Worm (Caenorhabditis elegans) whole organism, mixed stage, embryonic: ENCODE results near the gene atf-2.

Source experiments
- nhr-12 ChIP-seq: fragments of 150-350 bp; optimal IDR thresholded peaks from 2 replicates; lab custom pipeline; 2014; ENCODE audit warnings: missing biosample characterization, missing genetic modification characterization
- nhr-76 ChIP-seq: sonication (generic microtip); optimal IDR thresholded peaks from 2 replicates; lab custom pipeline; 2017; ENCODE audit warnings: missing biosample characterization, missing genetic modification characterization
- pha-4 ChIP-seq: fragments of 150-350 bp; optimal IDR thresholded peaks from 2 replicates; lab custom pipeline; 2018; ENCODE audit warnings: missing biosample characterization, missing genetic modification reagents, missing genetic modification characterization
- unc-62 ChIP-seq: fragments of 150-350 bp; optimal IDR thresholded peaks from 2 replicates; lab custom pipeline; 2014; ENCODE audit warnings: missing biosample characterization, missing genetic modification reagents, missing genetic modification characterization
- ztf-11 ChIP-seq: fragments of 150-350 bp; optimal IDR thresholded peaks from 2 replicates; lab custom pipeline; 2014; ENCODE audit warnings: missing biosample characterization, missing genetic modification characterization

DNA sequence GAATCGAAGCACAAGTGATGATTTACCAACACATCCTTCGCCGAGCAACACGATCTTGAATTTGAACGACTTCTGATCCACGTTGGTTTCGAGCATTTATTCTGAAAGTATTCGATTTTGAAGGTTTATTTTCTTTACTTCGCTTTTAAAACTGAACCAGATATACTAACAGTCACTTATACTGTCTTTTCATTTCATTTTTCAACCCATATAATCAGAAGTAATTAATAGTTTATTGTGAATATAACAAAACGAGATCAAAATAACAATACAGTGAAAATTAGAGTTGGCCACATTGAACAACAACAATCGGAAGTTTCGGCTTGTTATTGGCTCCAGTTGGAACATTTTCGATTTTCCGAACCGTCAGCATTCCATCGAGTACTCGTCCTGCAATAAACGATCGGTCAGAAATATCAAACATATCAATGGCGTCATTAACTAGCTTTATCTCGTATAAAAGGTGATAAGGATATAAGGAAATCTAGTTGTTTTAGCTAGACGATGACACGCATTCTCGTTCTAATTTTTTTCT, 36.8 kb upstream of the atf-2 start, which contains the start of the genes rab-21 and T01B7.13:
- no peak for TF ChIP-seq nhr-76 (tag; lab: Kevin White, UChicago)
- no peak for TF ChIP-seq pha-4
- no peak for TF ChIP-seq nhr-12 (tag; lab: Kevin White, UChicago)
- TF ChIP-seq ztf-11 (tag; lab: Kevin White, UChicago): no peak
- TF ChIP-seq unc-62 (GFP tag; lab: Kevin White, UChicago): no peak
